Worm (Caenorhabditis elegans) whole organism, L3 larva: ENCODE results near the gene F53A9.6.

Experiments
- ama-1 ChIP-seq: fragments of 150-350 bp; optimal IDR thresholded peaks from 2 replicates; lab custom pipeline; 2018
- fkh-10 ChIP-seq: sonication (generic microtip); optimal IDR thresholded peaks from 2 replicates; lab custom pipeline; 2017; ENCODE audit warnings: missing biosample characterization, missing genetic modification reagents, missing genetic modification characterization

- TF ChIP-seq ama-1 (lab: Kevin White, UChicago), result no peak
- no peak for TF ChIP-seq fkh-10 (GFP tag; lab: Kevin White, UChicago)
Observed at ce11 chrX:8752546-8752945, 38.9 kb upstream of the F53A9.6 start.
